In the genomic region with DNA sequence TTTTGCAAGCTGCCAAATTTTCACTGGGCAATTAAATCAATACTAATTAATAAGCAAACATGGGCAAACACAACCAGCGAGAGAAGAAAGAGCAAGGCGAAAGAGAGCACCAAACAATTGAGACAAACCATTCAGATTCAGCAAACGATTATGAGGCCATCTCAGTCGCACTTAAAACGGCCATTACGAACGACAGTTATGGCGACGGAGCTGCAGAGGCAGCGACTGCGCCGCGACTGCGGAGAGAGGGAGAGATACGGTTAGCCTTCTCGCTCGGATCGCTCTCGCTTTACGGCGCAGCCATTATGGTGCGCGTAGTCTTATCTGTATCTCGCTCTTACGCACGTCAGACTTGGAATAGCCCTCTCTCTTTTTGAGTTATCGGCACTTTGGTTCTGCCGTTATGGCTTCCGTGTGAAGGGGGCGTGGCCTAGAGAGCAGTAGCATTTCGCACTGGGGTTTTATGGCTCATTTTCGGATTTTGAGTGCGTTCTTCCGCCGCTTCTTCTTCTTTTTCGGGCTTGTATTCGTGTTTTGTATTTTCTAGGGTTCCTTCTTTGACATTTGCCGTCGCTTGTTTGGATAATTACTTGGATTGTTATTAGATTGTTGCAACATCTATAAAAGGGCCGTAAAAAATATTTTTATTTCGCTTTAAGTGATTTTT, we compare ENCODE assay signal across 7 fruit fly cellular contexts.
TF ChIP-seq lines count a peak whose summit lies in the region.

No protein-coding gene starts in this region.

- peak; percentile 50 to 74 for TF ChIP-seq CTCF in S2 (optimal IDR thresholded peaks at IDR 0.05; lab: Kevin White, UChicago)
- peak; percentile 0 for TF ChIP-seq CTCF in whole organism, embryonic (GFP tag; optimal IDR thresholded peaks at IDR 0.05; lab: Kevin White, UChicago)

TF ChIP-seq in whole organism, 6 proteins besides CTCF, POLR2A, EP300 and RAD21:
- TF ChIP-seq usp (GFP tag; optimal IDR thresholded peaks at IDR 0.05; lab: Kevin White, UChicago), result no peak
- TF ChIP-seq CG8478 (optimal IDR thresholded peaks at IDR 0.05; lab: Kevin White, UChicago), result peak; percentile 91
- TF ChIP-seq Dll (optimal IDR thresholded peaks at IDR 0.05; lab: Kevin White, UChicago), result peak; percentile 47

TF ChIP-seq in whole organism, adult, 20 proteins besides CTCF, POLR2A, EP300 and RAD21:
- TF ChIP-seq Hr96 (GFP tag; optimal IDR thresholded peaks at IDR 0.05; lab: Kevin White, UChicago), result no peak
- peak; percentile 73 for TF ChIP-seq ovo (GFP tag; optimal IDR thresholded peaks at IDR 0.05; lab: Kevin White, UChicago)
- peak; percentile 88 for TF ChIP-seq pad (GFP tag; optimal IDR thresholded peaks at IDR 0.05; lab: Kevin White, UChicago)

TF ChIP-seq in whole organism, embryonic, 481 proteins besides CTCF, POLR2A, EP300 and RAD21 (continues in another document):
- TF ChIP-seq abd-A (tag; optimal IDR thresholded peaks at IDR 0.05; lab: Kevin White, UChicago) (peak; percentile 100), kni (GFP tag; optimal IDR thresholded peaks at IDR 0.05; lab: Kevin White, UChicago) (peak; percentile 91), CG13624 (GFP tag; optimal IDR thresholded peaks at IDR 0.05; lab: Kevin White, UChicago) (peak; percentile 44), vvl (GFP tag; IDR thresholded peaks at IDR 0.05; lab: Robert Waterston, UW) (peak; percentile 74), CG10321 (GFP tag; IDR thresholded peaks at IDR 0.05; lab: Robert Waterston, UW) (peak; percentile 99), psq (GFP tag; optimal IDR thresholded peaks at IDR 0.05; lab: Kevin White, UChicago) (peak; percentile 37), CG32767 (GFP tag; IDR thresholded peaks at IDR 0.05; lab: Robert Waterston, UW) (peak; percentile 83), Eip74EF (GFP tag; optimal IDR thresholded peaks at IDR 0.05; lab: Kevin White, UChicago) (peak in 1 of 2 experiments; percentile 13), seq (GFP tag; IDR thresholded peaks at IDR 0.05; lab: Robert Waterston, UW) (peak; percentile 90), Asciz (GFP tag; optimal IDR thresholded peaks at IDR 0.05; lab: Kevin White, UChicago) (peak; percentile 1), CG7372 (GFP tag; IDR thresholded peaks at IDR 0.05; lab: Robert Waterston, UW) (no peak), HLHmδ (GFP tag; optimal IDR thresholded peaks at IDR 0.05; lab: Kevin White, UChicago) (peak; percentile 13), HLH4C (GFP tag; IDR thresholded peaks at IDR 0.05; lab: Robert Waterston, UW; ENCODE audit: partially characterized antibody) (peak; percentile 53; the same call in 2 of the 3 replicates), CG3281 (GFP tag; optimal IDR thresholded peaks at IDR 0.05; lab: Kevin White, UChicago) (no peak), ash1 (GFP tag; optimal IDR thresholded peaks at IDR 0.05; lab: Kevin White, UChicago) (peak; percentile 90), GATAe (GFP tag; conservative IDR thresholded peaks at IDR 0.05; lab: Robert Waterston, UW) (peak; percentile 90), gce (GFP tag; IDR thresholded peaks at IDR 0.05; lab: Robert Waterston, UW) (0 out of 3 replicates have a peak, but pooled peaks have one; percentile 20), mirr (GFP tag; optimal IDR thresholded peaks at IDR 0.05; lab: Kevin White, UChicago) (peak; percentile 30)

TF ChIP-seq in whole organism, prepupa, 60 proteins besides CTCF, POLR2A, EP300 and RAD21:
- TF ChIP-seq CG6163 (GFP tag; IDR thresholded peaks at IDR 0.05; lab: Robert Waterston, UW) (peak; percentile 17; the same call in 1 of the 3 replicates), CG8119 (GFP tag; IDR thresholded peaks at IDR 0.05; lab: Robert Waterston, UW) (0 out of 3 replicates have a peak, but pooled peaks have one; percentile 11), salr (GFP tag; optimal IDR thresholded peaks at IDR 0.05; lab: Kevin White, UChicago) (no peak), eg (GFP tag; IDR thresholded peaks at IDR 0.05; lab: Robert Waterston, UW) (0 out of 3 replicates have a peak, but pooled peaks have one; percentile 26), Hr4 (GFP tag; optimal IDR thresholded peaks at IDR 0.05; lab: Kevin White, UChicago) (no peak), svp (GFP tag; lab: Kevin White, UChicago) (peak; percentile 61), Eip78C (GFP tag; lab: Kevin White, UChicago) (peak; percentile 62), Sox14 (GFP tag; optimal IDR thresholded peaks at IDR 0.05; lab: Kevin White, UChicago) (peak; percentile 1)

TF ChIP-seq in whole organism, pupa, 21 proteins besides CTCF, POLR2A, EP300 and RAD21:
- TF ChIP-seq CG14655 (GFP tag; optimal IDR thresholded peaks at IDR 0.05; lab: Kevin White, UChicago) (no peak), CG15710 (tag; optimal IDR thresholded peaks at IDR 0.05; lab: Kevin White, UChicago) (no peak), CG8159 (tag; optimal IDR thresholded peaks at IDR 0.05; lab: Kevin White, UChicago) (no peak), rn (GFP tag; IDR thresholded peaks at IDR 0.05; lab: Robert Waterston, UW) (0 out of 2 replicates have a peak, but pooled peaks have one; percentile 14), EcR (GFP tag; optimal IDR thresholded peaks at IDR 0.05; lab: Kevin White, UChicago) (peak; percentile 10), Snoo (tag; optimal IDR thresholded peaks at IDR 0.05; lab: Kevin White, UChicago) (no peak), CG32121 (GFP tag; IDR thresholded peaks at IDR 0.05; lab: Robert Waterston, UW) (0 out of 2 replicates have a peak, but pooled peaks have one; percentile 1), Ets98B (GFP tag; IDR thresholded peaks at IDR 0.05; lab: Robert Waterston, UW) (no peak; the same call in 1 of the 2 replicates), gl (tag; optimal IDR thresholded peaks at IDR 0.05; lab: Kevin White, UChicago) (no peak), CG34367 (tag; optimal IDR thresholded peaks at IDR 0.05; lab: Kevin White, UChicago) (no peak), fd96Ca (GFP tag; IDR thresholded peaks at IDR 0.05; lab: Robert Waterston, UW) (0 out of 3 replicates have a peak, but pooled peaks have one; percentile 17), CG12605 (GFP tag; IDR thresholded peaks at IDR 0.05; lab: Robert Waterston, UW) (peak; percentile 10; the same call in 1 of the 2 replicates), CG8301 (tag; optimal IDR thresholded peaks at IDR 0.05; lab: Kevin White, UChicago) (no peak), CG4496 (GFP tag; IDR thresholded peaks at IDR 0.05; lab: Robert Waterston, UW) (no peak)

TF ChIP-seq in whole organism, wandering third instar larva, 38 proteins besides CTCF, POLR2A, EP300 and RAD21:
- TF ChIP-seq dsf (GFP tag; optimal IDR thresholded peaks at IDR 0.05; lab: Kevin White, UChicago; ENCODE audit: borderline replicate concordance), result no peak
- TF ChIP-seq Vsx2 (GFP tag; optimal IDR thresholded peaks at IDR 0.05; lab: Kevin White, UChicago; ENCODE audit: partially characterized antibody), result peak; percentile 58
- no peak for TF ChIP-seq foxo (GFP tag; optimal IDR thresholded peaks at IDR 0.05; lab: Kevin White, UChicago)
- TF ChIP-seq Dif (GFP tag; optimal IDR thresholded peaks at IDR 0.05; lab: Kevin White, UChicago; ENCODE audit: partially characterized antibody), result peak; percentile 65
- no peak for TF ChIP-seq jim (GFP tag; optimal IDR thresholded peaks at IDR 0.05; lab: Kevin White, UChicago)
- TF ChIP-seq CrebA (GFP tag; optimal IDR thresholded peaks at IDR 0.05; lab: Kevin White, UChicago; ENCODE audit: borderline replicate concordance), result no peak
- peak; percentile 32 for TF ChIP-seq psq (GFP tag; optimal IDR thresholded peaks at IDR 0.05; lab: Kevin White, UChicago)
